Worm (Caenorhabditis elegans): ENCODE data around the gene ssp-35.

Gene ssp-35

DNA sequence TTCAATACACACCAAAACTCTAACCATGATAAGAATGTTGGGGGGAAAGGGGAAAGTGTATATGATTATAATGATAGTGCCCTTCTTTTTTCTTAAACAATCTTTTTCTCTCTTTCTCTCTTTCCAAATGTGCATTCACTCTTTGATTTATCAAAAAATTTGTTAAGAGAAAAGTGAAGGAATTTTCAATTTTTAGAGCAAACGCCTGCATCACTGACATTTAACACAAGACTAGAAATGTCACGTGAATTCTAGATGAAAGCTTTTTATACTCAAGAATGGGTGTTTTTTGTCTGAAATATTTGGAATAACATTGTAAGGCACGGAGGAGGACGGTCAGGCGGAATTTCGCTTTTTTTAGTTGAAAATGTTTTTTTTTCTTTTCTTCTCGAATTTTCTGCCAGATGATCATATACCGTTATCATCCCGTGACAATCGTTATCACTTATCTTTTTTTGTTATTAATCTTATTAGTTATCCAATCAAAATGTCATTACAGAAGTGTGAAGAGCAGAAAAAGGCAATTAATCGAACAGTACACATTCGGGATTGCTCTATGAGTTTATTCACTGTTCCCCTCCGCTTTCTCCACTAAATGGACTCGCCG is 38.5 kb upstream of the ssp-35 start, which contains the start of the genes frm-7 and F55C5.17 (continued):
- TF ChIP-seq F49E8.2 (tag; optimal IDR thresholded peaks at IDR 0.05; ENCODE audit: borderline replicate concordance): no peak
- no peak for TF ChIP-seq ceh-28 (tag; optimal IDR thresholded peaks at IDR 0.05)
- TF ChIP-seq aly-2 (tag; optimal IDR thresholded peaks at IDR 0.05): no peak
- no peak for TF ChIP-seq Y48G9A.11 (GFP tag; IDR thresholded peaks at IDR 0.05)
- TF ChIP-seq ceh-62 (tag; optimal IDR thresholded peaks at IDR 0.05): no peak
- TF ChIP-seq spr-1 (tag; optimal IDR thresholded peaks at IDR 0.05): no peak
- TF ChIP-seq skn-1 (tag; optimal IDR thresholded peaks at IDR 0.05): no peak
- TF ChIP-seq mdt-29 (GFP tag; IDR thresholded peaks at IDR 0.05): peak; percentile 64
- TF ChIP-seq ceh-32 (tag; optimal IDR thresholded peaks at IDR 0.05; ENCODE audit: poor library complexity): no peak
- TF ChIP-seq ama-1 (optimal IDR thresholded peaks at IDR 0.05): no peak
- TF ChIP-seq daf-8 (GFP tag; IDR thresholded peaks at IDR 0.05): no peak
- no peak for TF ChIP-seq D1046.2 (GFP tag; IDR thresholded peaks at IDR 0.05)
- peak; percentile 57 for TF ChIP-seq dve-1 (tag; optimal IDR thresholded peaks at IDR 0.05; ENCODE audit: insufficient read depth)
- TF ChIP-seq php-3 (GFP tag; IDR thresholded peaks at IDR 0.05): peak; percentile 64; the same call in 1 of the 2 replicates
- TF ChIP-seq pha-4 (GFP tag; IDR thresholded peaks at IDR 0.05): no peak; the same call in 1 of the 2 replicates
- TF ChIP-seq pha-4 (tag; optimal IDR thresholded peaks at IDR 0.05): no peak
- no peak for TF ChIP-seq lin-38 (GFP tag; IDR thresholded peaks at IDR 0.05)
- TF ChIP-seq nhr-48 (tag; optimal IDR thresholded peaks at IDR 0.05): peak; percentile 26
- no peak for TF ChIP-seq zfp-3 (GFP tag; conservative IDR thresholded peaks at IDR 0.05)
- no peak for TF ChIP-seq zag-1 (tag; optimal IDR thresholded peaks at IDR 0.05)
- TF ChIP-seq sdz-12 (GFP tag; optimal IDR thresholded peaks at IDR 0.05): no peak
- peak; percentile 60 for TF ChIP-seq T20F7.1 (GFP tag; optimal IDR thresholded peaks at IDR 0.05)
- TF ChIP-seq Y75B8A.6 (GFP tag; IDR thresholded peaks at IDR 0.05): no peak
- TF ChIP-seq pqm-1 (tag; optimal IDR thresholded peaks at IDR 0.05): peak; percentile 47
- TF ChIP-seq lin-15B (tag; optimal IDR thresholded peaks at IDR 0.05): no peak
- no peak for TF ChIP-seq ceh-20 (GFP tag; IDR thresholded peaks at IDR 0.05)
- no peak for TF ChIP-seq daf-19 (GFP tag; conservative IDR thresholded peaks at IDR 0.05)
- TF ChIP-seq set-16 (GFP tag; IDR thresholded peaks at IDR 0.05): no peak
- no peak for TF ChIP-seq lin-1 (GFP tag; IDR thresholded peaks at IDR 0.05)
- no peak for TF ChIP-seq R02D3.7 (tag; optimal IDR thresholded peaks at IDR 0.05)
- TF ChIP-seq nhr-25 (tag; optimal IDR thresholded peaks at IDR 0.05; ENCODE audit: borderline replicate concordance, insufficient read depth): no peak
- TF ChIP-seq duxl-1 (tag; optimal IDR thresholded peaks at IDR 0.05; ENCODE audit: poor library complexity): no peak
- TF ChIP-seq madf-5 (GFP tag; IDR thresholded peaks at IDR 0.05): no peak
- TF ChIP-seq lir-3 (tag; optimal IDR thresholded peaks at IDR 0.05): no peak
- no peak for TF ChIP-seq hif-1 (tag; optimal IDR thresholded peaks at IDR 0.05)
- no peak for TF ChIP-seq fos-1 (tag; optimal IDR thresholded peaks at IDR 0.05)
- TF ChIP-seq fkh-10 (GFP tag; optimal IDR thresholded peaks at IDR 0.05): no peak
- TF ChIP-seq ztf-7 (tag; optimal IDR thresholded peaks at IDR 0.05): no peak
- TF ChIP-seq nhr-10 (tag; optimal IDR thresholded peaks at IDR 0.05): no peak
- TF ChIP-seq egl-27 (tag; optimal IDR thresholded peaks at IDR 0.05): no peak
- TF ChIP-seq ceh-82 (tag; optimal IDR thresholded peaks at IDR 0.05): no peak
- TF ChIP-seq vab-7 (GFP tag; IDR thresholded peaks at IDR 0.05): no peak
- no peak for TF ChIP-seq arid-1 (GFP tag; conservative IDR thresholded peaks at IDR 0.05)
- TF ChIP-seq tag-97 (GFP tag; IDR thresholded peaks at IDR 0.05): no peak
- TF ChIP-seq nhr-41 (GFP tag; IDR thresholded peaks at IDR 0.05): 0 out of 2 replicates have a peak, but pooled peaks have one; percentile 9
- no peak for TF ChIP-seq lsy-2 (tag; optimal IDR thresholded peaks at IDR 0.05)
- TF ChIP-seq spr-3 (GFP tag; optimal IDR thresholded peaks at IDR 0.05): no peak
- no peak for TF ChIP-seq saeg-2 (GFP tag; IDR thresholded peaks at IDR 0.05)
- TF ChIP-seq unc-62 (GFP tag; optimal IDR thresholded peaks at IDR 0.05 in 1 of 2): no peak
- TF ChIP-seq unc-62 (tag; optimal IDR thresholded peaks at IDR 0.05): no peak
- no peak for TF ChIP-seq zip-2 (tag; optimal IDR thresholded peaks at IDR 0.05)
